Worm (Caenorhabditis elegans) whole organism, L1 larva: Measurements from ENCODE around the gene srg-50.
A peak's percentile ranks its signal among the peaks of the same experiment; 100 is the strongest.

Experiments
- C16A3.4 ChIP-seq: fragments of 150-350 bp; optimal IDR thresholded peaks from 2 replicates; lab custom pipeline; 2014; ENCODE audit warnings: missing biosample characterization, missing genetic modification characterization
- C34B4.2 ChIP-seq: sonication (generic microtip); optimal IDR thresholded peaks from 2 replicates; lab custom pipeline; 2017; ENCODE audit warnings: mild to moderate bottlenecking, missing genetic modification characterization, missing compliant biosample characterization
- aly-2 ChIP-seq: fragments of 150-350 bp; optimal IDR thresholded peaks from 2 replicates; lab custom pipeline; 2014; ENCODE audit warnings: missing biosample characterization, missing genetic modification characterization
- ama-1 ChIP-seq: fragments of 150-350 bp; optimal IDR thresholded peaks from 2 replicates; lab custom pipeline; 2014
- blmp-1 ChIP-seq: fragments of 150-350 bp; optimal IDR thresholded peaks from 2 replicates; lab custom pipeline; 2014; ENCODE audit warnings: missing biosample characterization, missing genetic modification characterization
- ceh-63 ChIP-seq: fragments of 200-800 bp; sonication (Bioruptor generic); optimal IDR thresholded peaks from 2 replicates; lab custom pipeline; 2018; ENCODE audit warnings: mild to moderate bottlenecking, missing genetic modification characterization, missing compliant biosample characterization
- ceh-88 ChIP-seq: fragments of 200-800 bp; sonication (Bioruptor generic); IDR thresholded peaks from 2 replicates; pipeline ENCODE4 v1.3.6; 2022; ENCODE audit warnings: missing genetic modification characterization, missing compliant biosample characterization
- ceh-90 ChIP-seq: sonication (generic microtip); optimal IDR thresholded peaks from 2 replicates; lab custom pipeline; 2016; ENCODE audit warnings: missing genetic modification characterization, missing compliant biosample characterization
- efl-1 ChIP-seq, 4 experiments: fragments of 150-350 bp; optimal IDR thresholded peaks in 3 of 4; peaks in 1 of 4; 1 replicate in 1 of 4; 2 replicates in 3 of 4; lab custom pipeline; 2014; ENCODE audit warnings: missing biosample characterization in 2 of 4, missing genetic modification characterization in 2 of 4, missing genetic modification reagents in 2 of 4
- egl-27 ChIP-seq, 2 experiments: fragments of 150-350 bp in 1 of 2; sonication (generic microtip); optimal IDR thresholded peaks; 3 replicates each; lab custom pipeline; 2017 to 2018; ENCODE audit warnings: missing biosample characterization in 2 of 2, missing genetic modification characterization in 2 of 2, missing genetic modification reagents in 2 of 2
- elt-3 ChIP-seq, 6 experiments: fragments of 150-350 bp in 1 of 6; sonication (generic microtip); optimal IDR thresholded peaks; 2 replicates each; lab custom pipeline; 2017 to 2018; ENCODE audit warnings: missing biosample characterization in 6 of 6, missing genetic modification characterization in 6 of 6, inconsistent platforms in 1 of 6
- fkh-10 ChIP-seq: sonication (generic microtip); optimal IDR thresholded peaks from 2 replicates; lab custom pipeline; 2017; ENCODE audit warnings: missing biosample characterization, missing genetic modification reagents, missing genetic modification characterization
- fkh-4 ChIP-seq: sonication (generic microtip); optimal IDR thresholded peaks from 2 replicates; lab custom pipeline; 2016; ENCODE audit warnings: missing compliant biosample characterization, missing genetic modification characterization, borderline replicate concordance
- hpl-2 ChIP-seq: fragments of 150-350 bp; optimal IDR thresholded peaks from 2 replicates; lab custom pipeline; 2014; ENCODE audit warnings: missing biosample characterization, missing genetic modification reagents, missing genetic modification characterization
- irx-1 ChIP-seq: sonication (generic microtip); optimal IDR thresholded peaks from 2 replicates; lab custom pipeline; 2016; ENCODE audit warnings: missing genetic modification characterization, missing compliant biosample characterization
- lin-13 ChIP-seq: fragments of 150-350 bp; optimal IDR thresholded peaks from 2 replicates; lab custom pipeline; 2014; ENCODE audit warnings: missing biosample characterization, missing genetic modification reagents, missing genetic modification characterization
- lin-14 ChIP-seq: fragments of 200-800 bp; sonication (Bioruptor generic); optimal IDR thresholded peaks from 2 replicates; lab custom pipeline; 2018; ENCODE audit warnings: mild to moderate bottlenecking, missing genetic modification characterization, moderate library complexity, missing compliant biosample characterization
- lin-35 ChIP-seq, 2 experiments: fragments of 150-350 bp; optimal IDR thresholded peaks; 2 replicates each; lab custom pipeline; 2014; ENCODE audit warnings: missing biosample characterization in 2 of 2, missing genetic modification characterization in 2 of 2, missing genetic modification reagents in 2 of 2
- lir-3 ChIP-seq: sonication (generic microtip); optimal IDR thresholded peaks from 2 replicates; lab custom pipeline; 2016; ENCODE audit warnings: mild to moderate bottlenecking, missing genetic modification characterization, moderate library complexity, missing compliant biosample characterization; ENCODE audit not compliant: poor library complexity
- lsy-2 ChIP-seq, 2 experiments: fragments of 150-350 bp; optimal IDR thresholded peaks; 2 replicates each; lab custom pipeline; 2014; ENCODE audit warnings: missing biosample characterization in 2 of 2, missing genetic modification characterization in 2 of 2
- mab-9 ChIP-seq: fragments of 200-800 bp; sonication (Bioruptor generic); IDR thresholded peaks from 2 replicates; pipeline ENCODE4 v1.3.6; 2022; ENCODE audit warnings: missing genetic modification reagents, missing genetic modification characterization, missing compliant biosample characterization
- nhr-12 ChIP-seq: sonication (generic microtip); optimal IDR thresholded peaks from 2 replicates; lab custom pipeline; 2017; ENCODE audit warnings: missing biosample characterization, missing genetic modification characterization
- nhr-19 ChIP-seq: fragments of 200-800 bp; sonication (Bioruptor generic); conservative IDR thresholded peaks from 2 replicates; pipeline ENCODE4 v1.3.6; 2022; ENCODE audit warnings: missing genetic modification characterization, missing compliant biosample characterization
- nhr-20 ChIP-seq: sonication (generic microtip); optimal IDR thresholded peaks from 2 replicates; lab custom pipeline; 2016; ENCODE audit warnings: mild to moderate bottlenecking, missing genetic modification characterization, missing compliant biosample characterization
- nhr-237 ChIP-seq: fragments of 150-350 bp; optimal IDR thresholded peaks from 2 replicates; lab custom pipeline; 2014; ENCODE audit warnings: missing biosample characterization, missing genetic modification characterization
- nhr-28 ChIP-seq: fragments of 150-350 bp; optimal IDR thresholded peaks from 2 replicates; lab custom pipeline; 2014; ENCODE audit warnings: missing biosample characterization, missing genetic modification characterization
- nhr-71 ChIP-seq: sonication (generic microtip); optimal IDR thresholded peaks from 2 replicates; lab custom pipeline; 2016; ENCODE audit warnings: mild to moderate bottlenecking, missing genetic modification characterization, moderate library complexity, missing compliant biosample characterization
- nhr-76 ChIP-seq: sonication (generic microtip); optimal IDR thresholded peaks from 2 replicates; lab custom pipeline; 2017; ENCODE audit warnings: missing biosample characterization, missing genetic modification characterization
- nhr-77 ChIP-seq: fragments of 150-350 bp; optimal IDR thresholded peaks from 2 replicates; lab custom pipeline; 2014; ENCODE audit warnings: missing biosample characterization, missing genetic modification characterization
- nhr-84 ChIP-seq: sonication (generic microtip); optimal IDR thresholded peaks from 2 replicates; lab custom pipeline; 2017; ENCODE audit warnings: missing biosample characterization, missing genetic modification characterization
- pag-3 ChIP-seq: sonication (generic microtip); optimal IDR thresholded peaks from 2 replicates; lab custom pipeline; 2017; ENCODE audit warnings: missing genetic modification characterization, mild to moderate bottlenecking, missing compliant biosample characterization, antibody characterized with exemption, borderline replicate concordance; ENCODE audit not compliant: insufficient read depth
- pqm-1 ChIP-seq: sonication (generic microtip); optimal IDR thresholded peaks from 3 replicates; lab custom pipeline; 2017; ENCODE audit warnings: missing biosample characterization, missing genetic modification characterization
- rnt-1 ChIP-seq: sonication (generic microtip); optimal IDR thresholded peaks from 2 replicates; lab custom pipeline; 2016; ENCODE audit warnings: mild to moderate bottlenecking, missing genetic modification characterization, moderate library complexity, missing compliant biosample characterization
- skn-1 ChIP-seq: fragments of 150-350 bp; optimal IDR thresholded peaks from 2 replicates; lab custom pipeline; 2014; ENCODE audit warnings: missing biosample characterization, missing genetic modification characterization
- snu-23 ChIP-seq: sonication (generic microtip); optimal IDR thresholded peaks from 2 replicates; lab custom pipeline; 2016; ENCODE audit warnings: missing genetic modification characterization, missing compliant biosample characterization
- sup-37 ChIP-seq: fragments of 200-800 bp; sonication (Bioruptor generic); optimal IDR thresholded peaks from 2 replicates; lab custom pipeline; 2018; ENCODE audit warnings: mild to moderate bottlenecking, missing genetic modification characterization, missing compliant biosample characterization
- tbx-2 ChIP-seq: sonication (generic microtip); optimal IDR thresholded peaks from 2 replicates; lab custom pipeline; 2016; ENCODE audit warnings: missing genetic modification characterization, missing compliant biosample characterization
- unc-130 ChIP-seq: fragments of 150-350 bp; optimal IDR thresholded peaks from 2 replicates; lab custom pipeline; 2017; ENCODE audit warnings: missing biosample characterization, missing genetic modification characterization, inconsistent platforms
- unc-30 ChIP-seq: sonication (generic microtip); optimal IDR thresholded peaks from 2 replicates; lab custom pipeline; 2017; ENCODE audit warnings: missing biosample characterization, missing genetic modification characterization
- unc-62 ChIP-seq: fragments of 150-350 bp; optimal IDR thresholded peaks from 2 replicates; lab custom pipeline; 2014; ENCODE audit warnings: missing biosample characterization, missing genetic modification reagents, missing genetic modification characterization
- unc-86 ChIP-seq: sonication (generic microtip); optimal IDR thresholded peaks from 2 replicates; lab custom pipeline; 2016; ENCODE audit warnings: missing genetic modification characterization, missing compliant biosample characterization
- unc-98 ChIP-seq: fragments of 200-800 bp; sonication (Bioruptor generic); IDR thresholded peaks from 2 replicates; pipeline ENCODE4 v1.3.6; 2022; ENCODE audit warnings: missing genetic modification characterization, missing compliant biosample characterization
- vab-15 ChIP-seq: sonication (generic microtip); optimal IDR thresholded peaks from 2 replicates; lab custom pipeline; 2017; ENCODE audit warnings: missing genotype, mild to moderate bottlenecking, missing genetic modification characterization, missing compliant biosample characterization
- ztf-11 ChIP-seq, 2 experiments: sonication (generic microtip); optimal IDR thresholded peaks; 2 replicates each; lab custom pipeline; 2016 to 2017; ENCODE audit warnings: missing genetic modification characterization in 2 of 2, missing biosample characterization in 1 of 2, missing compliant biosample characterization in 1 of 2
- ztf-4 ChIP-seq: fragments of 150-350 bp; optimal IDR thresholded peaks from 2 replicates; lab custom pipeline; 2014; ENCODE audit warnings: missing biosample characterization, missing genetic modification characterization

srg-50 gene

ce11 chrIV:7103211-7103679 lies 28.3 kb upstream of the srg-50 start, which contains the start of the genes rde-8 and ZC477.3 (continued):
- TF ChIP-seq nhr-12 (no peak), unc-98 (GFP tag; lab: Robert Waterston, UW) (no peak), tbx-2 (tag; lab: Kevin White, UChicago) (peak; percentile 85), elt-3 (tag; optimal IDR thresholded peaks at IDR 0.05; lab: Kevin White, UChicago) (peak in 2 of 6 experiments; percentile 0 to 3), lin-35 (GFP tag; optimal IDR thresholded peaks at IDR 0.05; lab: Kevin White, UChicago) (peak; percentile 79 to 86), mab-9 (GFP tag; lab: Robert Waterston, UW) (peak; percentile 23; the same call in 1 of the 2 replicates), nhr-28 (tag; lab: Kevin White, UChicago) (no peak), nhr-76 (tag; lab: Kevin White, UChicago) (no peak), egl-27 (tag; optimal IDR thresholded peaks at IDR 0.05; lab: Kevin White, UChicago) (no peak), pag-3 (tag; lab: Kevin White, UChicago) (no peak), ztf-4 (tag; lab: Kevin White, UChicago) (no peak)

ce11 chrIV:7099377-7099776 lies 24.4 kb upstream of the srg-50 start:
- no peak for TF ChIP-seq nhr-84
- no peak for TF ChIP-seq pqm-1
- TF ChIP-seq irx-1 (tag; lab: Kevin White, UChicago) = no peak
- TF ChIP-seq vab-15 (tag; lab: Kevin White, UChicago) = no peak
- TF ChIP-seq ceh-88 (GFP tag; lab: Robert Waterston, UW) = no peak
- TF ChIP-seq C16A3.4 = no peak
- TF ChIP-seq aly-2 (tag; lab: Kevin White, UChicago) = no peak
- TF ChIP-seq fkh-4 = no peak
- no peak for TF ChIP-seq ztf-11 (tag; optimal IDR thresholded peaks at IDR 0.05; lab: Kevin White, UChicago)
- TF ChIP-seq skn-1 (tag; lab: Kevin White, UChicago) = peak; percentile 3
- no peak for TF ChIP-seq unc-30 (tag; lab: Kevin White, UChicago)
- peak; percentile 65 for TF ChIP-seq lin-14
- TF ChIP-seq nhr-20 (tag; lab: Kevin White, UChicago) = peak; percentile 34
- TF ChIP-seq hpl-2 = no peak
- peak in 1 of 2 experiments; percentile 22 for TF ChIP-seq lsy-2 (tag; optimal IDR thresholded peaks at IDR 0.05; lab: Kevin White, UChicago)
- TF ChIP-seq tbx-2 (tag; lab: Kevin White, UChicago) = peak; percentile 15
- peak; percentile 28 for TF ChIP-seq snu-23 (GFP tag; lab: Kevin White, UChicago)
- no peak for TF ChIP-seq fkh-10
- no peak for TF ChIP-seq ceh-63
- TF ChIP-seq pag-3 (tag; lab: Kevin White, UChicago) = no peak
- TF ChIP-seq sup-37 (GFP tag; lab: Kevin White, UChicago) = no peak
- no peak for TF ChIP-seq unc-62
- peak; percentile 52 for TF ChIP-seq nhr-71 (tag; lab: Kevin White, UChicago)
- no peak for TF ChIP-seq nhr-12
- peak; percentile 13 for TF ChIP-seq lir-3
- TF ChIP-seq lin-35 (GFP tag; optimal IDR thresholded peaks at IDR 0.05; lab: Kevin White, UChicago) = no peak
- TF ChIP-seq C34B4.2 (tag; lab: Kevin White, UChicago) = no peak
- peak; percentile 70 for TF ChIP-seq rnt-1 (tag; lab: Kevin White, UChicago)
- TF ChIP-seq unc-130 (tag; lab: Kevin White, UChicago) = peak; percentile 13
- TF ChIP-seq mab-9 (GFP tag; lab: Robert Waterston, UW) = no peak
- TF ChIP-seq nhr-77 (tag; lab: Kevin White, UChicago) = peak; percentile 12
- peak; percentile 39 for TF ChIP-seq nhr-19
- TF ChIP-seq unc-86 = no peak
- no peak for TF ChIP-seq lin-13 (GFP tag; lab: Kevin White, UChicago)
- no peak for TF ChIP-seq ceh-90
- TF ChIP-seq efl-1 (optimal IDR thresholded peaks at IDR 0.05; lab: Kevin White, UChicago) = peak; percentile 7 to 24
- no peak for TF ChIP-seq efl-1 (GFP tag; optimal IDR thresholded peaks at IDR 0.05 in 1 of 2; lab: Kevin White, UChicago)
- TF ChIP-seq ztf-4 (tag; lab: Kevin White, UChicago) = peak; percentile 11
- TF ChIP-seq nhr-237 = no peak
- peak; percentile 13 for TF ChIP-seq blmp-1 (tag; lab: Kevin White, UChicago)
- TF ChIP-seq ama-1 = no peak
